Fruit fly (Drosophila melanogaster) Kc167 (cell line): ENCODE measurements around the gene Arp8.

Experiments
- Myc ChIP-seq: fragments of >200 bp; optimal IDR thresholded peaks from 2 replicates; lab custom pipeline; 2017; ENCODE audit warnings: missing external identifiers
- h ChIP-seq: fragments of >200 bp; optimal IDR thresholded peaks from 3 replicates; lab custom pipeline; 2018; ENCODE audit warnings: missing external identifiers
- psq ChIP-seq: fragments of >200 bp; optimal IDR thresholded peaks from 2 replicates; lab custom pipeline; 2017; ENCODE audit warnings: missing external identifiers

DNA sequence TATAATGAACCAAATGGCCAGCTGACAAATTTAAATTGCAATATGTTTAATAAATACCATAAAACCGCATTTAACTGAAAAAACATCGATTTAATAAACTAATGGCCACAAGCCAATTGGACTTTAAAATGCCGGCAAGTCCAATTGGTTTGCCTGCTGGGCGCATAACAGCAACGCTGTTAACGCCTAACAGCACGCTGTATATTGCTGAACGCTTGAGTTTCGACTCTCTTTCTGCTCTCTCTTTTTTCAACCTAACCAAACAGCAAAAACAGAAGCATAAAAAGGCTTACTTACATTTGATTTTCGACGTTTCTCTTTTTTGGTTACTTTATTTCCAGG, 25.5 kb upstream of the Arp8 start:
- TF ChIP-seq psq (lab: Kevin White, UChicago) (no peak), Myc (lab: Kevin White, UChicago) (no peak), h (lab: Kevin White, UChicago) (no peak)
